Worm (Caenorhabditis elegans): ENCODE measurements around the gene srxa-4.
"Not testable (repeated sequence)": the region's sequence is repeated elsewhere in the genome, so short reads cannot be mapped to it uniquely, and the experiment has no call there.

srxa-4 gene

ce11 chrV:7436509-7436908, 16.2 kb downstream of the srxa-4 start:
- TF ChIP-seq B0310.2 (tag; optimal IDR thresholded peaks at IDR 0.05) (no peak), pes-1 (GFP tag; IDR thresholded peaks at IDR 0.05) (no peak), tbx-37 (GFP tag; conservative IDR thresholded peaks at IDR 0.05) (no peak), hnd-1 (tag; optimal IDR thresholded peaks at IDR 0.05) (no peak), ceh-13 (GFP tag; optimal IDR thresholded peaks at IDR 0.05) (no peak), aly-1 (tag; optimal IDR thresholded peaks at IDR 0.05) (no peak), ceh-36 (tag; optimal IDR thresholded peaks at IDR 0.05) (no peak), tra-4 (tag; optimal IDR thresholded peaks at IDR 0.05) (no peak), scrt-1 (GFP tag; IDR thresholded peaks at IDR 0.05) (no peak), sea-1 (GFP tag; conservative IDR thresholded peaks at IDR 0.05) (no peak), hmg-4 (GFP tag; optimal IDR thresholded peaks at IDR 0.05) (no peak)

ce11 chrV:7436911-7437310, 16.6 kb downstream of the srxa-4 start:
- TF ChIP-seq tbx-37 (GFP tag; conservative IDR thresholded peaks at IDR 0.05) (no peak), ama-1 (optimal IDR thresholded peaks at IDR 0.05) (no peak), sea-1 (GFP tag; conservative IDR thresholded peaks at IDR 0.05) (no peak), B0310.2 (tag; optimal IDR thresholded peaks at IDR 0.05) (no peak), aly-1 (tag; optimal IDR thresholded peaks at IDR 0.05) (no peak), ets-7 (tag; optimal IDR thresholded peaks at IDR 0.05) (no peak), flt-1 (GFP tag; IDR thresholded peaks at IDR 0.05) (no peak), tbx-11 (GFP tag; IDR thresholded peaks at IDR 0.05) (no peak), ceh-36 (tag; optimal IDR thresholded peaks at IDR 0.05) (no peak), tra-4 (tag; optimal IDR thresholded peaks at IDR 0.05) (no peak), scrt-1 (GFP tag; IDR thresholded peaks at IDR 0.05) (no peak), F13C5.2 (tag; optimal IDR thresholded peaks at IDR 0.05) (no peak)

ce11 chrV:7437538-7437937, 17.3 kb downstream of the srxa-4 start, which contains the start of gene F25E5.9:
TSS of gene F25E5.9 (minus strand) at chrV:7437919.
- TF ChIP-seq ama-1 (optimal IDR thresholded peaks at IDR 0.05) (no peak), tra-4 (tag; optimal IDR thresholded peaks at IDR 0.05) (no peak), tbx-37 (GFP tag; conservative IDR thresholded peaks at IDR 0.05) (no peak), sea-1 (GFP tag; conservative IDR thresholded peaks at IDR 0.05) (no peak), ceh-36 (tag; optimal IDR thresholded peaks at IDR 0.05) (no peak), hnd-1 (tag; optimal IDR thresholded peaks at IDR 0.05) (no peak), hmbx-1 (tag; optimal IDR thresholded peaks at IDR 0.05) (no peak), B0310.2 (tag; optimal IDR thresholded peaks at IDR 0.05) (no peak), aly-1 (tag; optimal IDR thresholded peaks at IDR 0.05) (no peak), F13C5.2 (tag; optimal IDR thresholded peaks at IDR 0.05) (no peak), ceh-13 (GFP tag; optimal IDR thresholded peaks at IDR 0.05) (no peak), pes-1 (GFP tag; IDR thresholded peaks at IDR 0.05) (no peak), tbx-11 (GFP tag; IDR thresholded peaks at IDR 0.05) (no peak), scrt-1 (GFP tag; IDR thresholded peaks at IDR 0.05) (no peak), ets-7 (tag; optimal IDR thresholded peaks at IDR 0.05) (no peak), flt-1 (GFP tag; IDR thresholded peaks at IDR 0.05) (no peak), hmg-4 (GFP tag; optimal IDR thresholded peaks at IDR 0.05) (no peak)

ce11 chrV:7437985-7438384, 17.7 kb downstream of the srxa-4 start, which contains the start of gene F25E5.16:
TSS of gene F25E5.16 (plus strand) at chrV:7438285.
- TF ChIP-seq aly-1 (tag; optimal IDR thresholded peaks at IDR 0.05) (no peak), B0310.2 (tag; optimal IDR thresholded peaks at IDR 0.05) (no peak), ceh-13 (GFP tag; optimal IDR thresholded peaks at IDR 0.05) (no peak), tbx-11 (GFP tag; IDR thresholded peaks at IDR 0.05) (no peak), ceh-36 (tag; optimal IDR thresholded peaks at IDR 0.05) (no peak), tra-4 (tag; optimal IDR thresholded peaks at IDR 0.05) (no peak), tbx-37 (GFP tag; conservative IDR thresholded peaks at IDR 0.05) (no peak), pes-1 (GFP tag; IDR thresholded peaks at IDR 0.05) (no peak), F13C5.2 (tag; optimal IDR thresholded peaks at IDR 0.05) (no peak), hnd-1 (tag; optimal IDR thresholded peaks at IDR 0.05) (no peak), hmbx-1 (tag; optimal IDR thresholded peaks at IDR 0.05) (no peak), ets-7 (tag; optimal IDR thresholded peaks at IDR 0.05) (no peak), sea-1 (GFP tag; conservative IDR thresholded peaks at IDR 0.05) (no peak), ama-1 (optimal IDR thresholded peaks at IDR 0.05) (no peak), scrt-1 (GFP tag; IDR thresholded peaks at IDR 0.05) (no peak), hmg-4 (GFP tag; optimal IDR thresholded peaks at IDR 0.05) (no peak), flt-1 (GFP tag; IDR thresholded peaks at IDR 0.05) (no peak)

- no peak for TF ChIP-seq hnd-1 (tag; optimal IDR thresholded peaks at IDR 0.05)
- no peak for TF ChIP-seq scrt-1 (GFP tag; IDR thresholded peaks at IDR 0.05)
- no peak for TF ChIP-seq ama-1 (optimal IDR thresholded peaks at IDR 0.05)
- no peak for TF ChIP-seq hmbx-1 (tag; optimal IDR thresholded peaks at IDR 0.05)
- no peak for TF ChIP-seq sea-1 (GFP tag; conservative IDR thresholded peaks at IDR 0.05)
- TF ChIP-seq flt-1 (GFP tag; IDR thresholded peaks at IDR 0.05) = no peak
- TF ChIP-seq tbx-11 (GFP tag; IDR thresholded peaks at IDR 0.05) = no peak
- no peak for TF ChIP-seq tbx-37 (GFP tag; conservative IDR thresholded peaks at IDR 0.05)
- no peak for TF ChIP-seq pes-1 (GFP tag; IDR thresholded peaks at IDR 0.05)
- TF ChIP-seq ets-7 (tag; optimal IDR thresholded peaks at IDR 0.05) = no peak
These were observed 19.5 kb downstream of the srxa-4 start, which contains the start of gene try-13 for ce11 chrV:7439807-7440206. TSS of gene try-13 (plus strand) at chrV:7440107.

ce11 chrV:7443480-7443879, 23.2 kb downstream of the srxa-4 start:
- peak; percentile 34; the same call in 1 of the 2 replicates for TF ChIP-seq tbx-37 (GFP tag; conservative IDR thresholded peaks at IDR 0.05)
- TF ChIP-seq tbx-11 (GFP tag; IDR thresholded peaks at IDR 0.05) = peak; percentile 68; the same call in 1 of the 2 replicates
- peak; percentile 85 for TF ChIP-seq sea-1 (GFP tag; conservative IDR thresholded peaks at IDR 0.05)
- TF ChIP-seq scrt-1 (GFP tag; IDR thresholded peaks at IDR 0.05) = 0 out of 2 replicates have a peak, but pooled peaks have one; percentile 35

- TF ChIP-seq hmg-4 (GFP tag; optimal IDR thresholded peaks at IDR 0.05); tra-4 (tag; optimal IDR thresholded peaks at IDR 0.05); ama-1 (optimal IDR thresholded peaks at IDR 0.05): not testable (repeated sequence)
These were observed 24.1 kb downstream of the srxa-4 start, which contains the start of gene nhr-141 for ce11 chrV:7444331-7444730. TSS of gene nhr-141 (plus strand) at chrV:7444661.

ce11 chrV:7446965-7447364, 26.7 kb downstream of the srxa-4 start, which contains the start of gene F25E5.5:
TSS of gene F25E5.5 (plus strand) at chrV:7447265.
- TF ChIP-seq ceh-13 (GFP tag; optimal IDR thresholded peaks at IDR 0.05) = no peak
- no peak for TF ChIP-seq tra-4 (tag; optimal IDR thresholded peaks at IDR 0.05)
- no peak for TF ChIP-seq flt-1 (GFP tag; IDR thresholded peaks at IDR 0.05)
- no peak for TF ChIP-seq ama-1 (optimal IDR thresholded peaks at IDR 0.05)
- no peak for TF ChIP-seq hnd-1 (tag; optimal IDR thresholded peaks at IDR 0.05)
- no peak for TF ChIP-seq tbx-11 (GFP tag; IDR thresholded peaks at IDR 0.05)
- no peak for TF ChIP-seq F13C5.2 (tag; optimal IDR thresholded peaks at IDR 0.05)
- TF ChIP-seq ceh-36 (tag; optimal IDR thresholded peaks at IDR 0.05) = no peak
- TF ChIP-seq B0310.2 (tag; optimal IDR thresholded peaks at IDR 0.05) = no peak
- no peak for TF ChIP-seq scrt-1 (GFP tag; IDR thresholded peaks at IDR 0.05)
- TF ChIP-seq tbx-37 (GFP tag; conservative IDR thresholded peaks at IDR 0.05) = no peak
- TF ChIP-seq sea-1 (GFP tag; conservative IDR thresholded peaks at IDR 0.05) = no peak

All from whole organism, early embryonic.